Worm (Caenorhabditis elegans) whole organism, young adult: Measurements from ENCODE around the gene sid-5.

Experiments
- hlh-12 ChIP-seq: sonication (generic microtip); optimal IDR thresholded peaks from 2 replicates; lab custom pipeline; 2016; ENCODE audit warnings: missing genetic modification characterization, missing compliant biosample characterization
- lag-1 ChIP-seq: fragments of 200-800 bp; sonication (Bioruptor generic); IDR thresholded peaks from 2 replicates; pipeline ENCODE4 v1.3.6; 2022; ENCODE audit warnings: missing genetic modification reagents, missing genetic modification characterization, missing compliant biosample characterization
- mes-4 ChIP-seq: sonication (generic microtip); optimal IDR thresholded peaks from 2 replicates; lab custom pipeline; 2016; ENCODE audit warnings: missing genotype, missing genetic modification characterization, missing compliant biosample characterization
- mxl-1 ChIP-seq: sonication (generic microtip); optimal IDR thresholded peaks from 2 replicates; lab custom pipeline; 2016; ENCODE audit warnings: missing genetic modification characterization, missing compliant biosample characterization
- nhr-120 ChIP-seq: fragments of 200-800 bp; sonication (Bioruptor generic); IDR thresholded peaks from 2 replicates; pipeline ENCODE4 v1.3.6; 2022; ENCODE audit warnings: missing genetic modification characterization, missing compliant biosample characterization
- snpc-4 ChIP-seq, 5 experiments: fragments of 150-350 bp in 1 of 5; sonication (generic microtip) in 4 of 5; optimal IDR thresholded peaks; 2 replicates each; lab custom pipeline; 2014 to 2018; ENCODE audit warnings: missing genetic modification characterization in 5 of 5, missing biosample characterization in 3 of 5, antibody characterized with exemption in 2 of 5, mild to moderate bottlenecking in 2 of 5, missing compliant biosample characterization in 2 of 5, missing genotype in 2 of 5, moderate library complexity in 2 of 5, missing genetic modification reagents in 1 of 5

ce11 chrX:6875273-6875672, 29.2 kb upstream of the sid-5 start:
- TF ChIP-seq nhr-120 (GFP tag; lab: Robert Waterston, UW) (no peak), lag-1 (GFP tag; lab: Robert Waterston, UW) (no peak), mxl-1 (tag; lab: Kevin White, UChicago) (no peak), hlh-12 (tag; lab: Kevin White, UChicago) (no peak), mes-4 (tag; lab: Kevin White, UChicago) (no peak), snpc-4 (GFP tag; optimal IDR thresholded peaks at IDR 0.05; lab: Kevin White, UChicago) (no peak), snpc-4 (tag; optimal IDR thresholded peaks at IDR 0.05; lab: Kevin White, UChicago) (no peak)
